Worm (Caenorhabditis elegans) whole organism, L2 larva: ENCODE data around the gene nhr-285.

Experiments used
- F13H6.1 ChIP-seq: sonication (generic microtip); optimal IDR thresholded peaks from 2 replicates; lab custom pipeline; 2016; ENCODE audit warnings: missing genetic modification characterization, missing compliant biosample characterization
- R02D3.7 ChIP-seq: fragments of 150-350 bp; optimal IDR thresholded peaks from 2 replicates; lab custom pipeline; 2014; ENCODE audit warnings: missing biosample characterization, missing genetic modification characterization
- ZK546.5 ChIP-seq: sonication (generic microtip); optimal IDR thresholded peaks from 2 replicates; lab custom pipeline; 2017; ENCODE audit warnings: missing biosample characterization, missing genetic modification characterization
- aly-2 ChIP-seq: fragments of 150-350 bp; optimal IDR thresholded peaks from 2 replicates; lab custom pipeline; 2014; ENCODE audit warnings: missing biosample characterization, missing genetic modification characterization
- blmp-1 ChIP-seq: sonication (generic microtip); optimal IDR thresholded peaks from 2 replicates; lab custom pipeline; 2017; ENCODE audit warnings: missing genetic modification characterization, mild to moderate bottlenecking, missing compliant biosample characterization, antibody characterized with exemption, moderate library complexity; ENCODE audit not compliant: insufficient read depth
- ceh-16 ChIP-seq: fragments of 150-350 bp; optimal IDR thresholded peaks from 2 replicates; lab custom pipeline; 2014; ENCODE audit warnings: missing biosample characterization, missing genetic modification characterization
- ceh-82 ChIP-seq: fragments of 150-350 bp; optimal IDR thresholded peaks from 2 replicates; lab custom pipeline; 2014; ENCODE audit warnings: missing biosample characterization, missing genetic modification characterization
- crh-2 ChIP-seq: sonication (generic microtip); optimal IDR thresholded peaks from 2 replicates; lab custom pipeline; 2017; ENCODE audit warnings: missing biosample characterization, missing genetic modification characterization
- dmd-4 ChIP-seq: sonication (generic microtip); optimal IDR thresholded peaks from 2 replicates; lab custom pipeline; 2017; ENCODE audit warnings: missing biosample characterization, missing genetic modification characterization
- egl-27 ChIP-seq: sonication (generic microtip); optimal IDR thresholded peaks from 3 replicates; lab custom pipeline; 2017; ENCODE audit warnings: missing biosample characterization, missing genetic modification reagents, missing genetic modification characterization
- elt-1 ChIP-seq: fragments of 150-350 bp; optimal IDR thresholded peaks from 2 replicates; lab custom pipeline; 2014; ENCODE audit warnings: missing biosample characterization, missing genetic modification characterization
- elt-3 ChIP-seq: sonication (generic microtip); optimal IDR thresholded peaks from 2 replicates; lab custom pipeline; 2017; ENCODE audit warnings: missing biosample characterization, missing genetic modification characterization
- fos-1 ChIP-seq: fragments of 150-350 bp; optimal IDR thresholded peaks from 2 replicates; lab custom pipeline; 2014; ENCODE audit warnings: missing biosample characterization, missing genetic modification characterization
- lin-11 ChIP-seq: fragments of 150-350 bp; sonication (generic microtip); optimal IDR thresholded peaks from 2 replicates; lab custom pipeline; 2014; ENCODE audit warnings: missing biosample characterization, missing genetic modification characterization, inconsistent platforms, mixed read lengths
- lin-13 ChIP-seq: fragments of 150-350 bp; optimal IDR thresholded peaks from 2 replicates; lab custom pipeline; 2014; ENCODE audit warnings: missing biosample characterization, missing genetic modification reagents, missing genetic modification characterization
- nhr-10 ChIP-seq: sonication (generic microtip); optimal IDR thresholded peaks from 2 replicates; lab custom pipeline; 2017; ENCODE audit warnings: missing biosample characterization, missing genetic modification characterization
- nhr-11 ChIP-seq: fragments of 150-350 bp; optimal IDR thresholded peaks from 2 replicates; lab custom pipeline; 2014; ENCODE audit warnings: missing biosample characterization, missing genetic modification characterization
- nhr-12 ChIP-seq: fragments of 150-350 bp; optimal IDR thresholded peaks from 2 replicates; lab custom pipeline; 2014; ENCODE audit warnings: missing biosample characterization, missing genetic modification characterization
- nhr-129 ChIP-seq: fragments of 150-350 bp; optimal IDR thresholded peaks from 2 replicates; lab custom pipeline; 2014; ENCODE audit warnings: missing biosample characterization, missing genetic modification characterization
- nhr-21 ChIP-seq: fragments of 150-350 bp; optimal IDR thresholded peaks from 2 replicates; lab custom pipeline; 2014; ENCODE audit warnings: missing biosample characterization, missing genetic modification characterization
- nhr-237 ChIP-seq: fragments of 150-350 bp; optimal IDR thresholded peaks from 2 replicates; lab custom pipeline; 2014; ENCODE audit warnings: missing biosample characterization, missing genetic modification characterization
- nhr-25 ChIP-seq: fragments of 150-350 bp; sonication (generic microtip); optimal IDR thresholded peaks from 3 replicates; lab custom pipeline; 2014; ENCODE audit warnings: missing biosample characterization, missing genetic modification characterization
- nhr-6 ChIP-seq: fragments of 150-350 bp; optimal IDR thresholded peaks from 2 replicates; lab custom pipeline; 2014; ENCODE audit warnings: missing biosample characterization, missing genetic modification characterization
- nhr-77 ChIP-seq: fragments of 150-350 bp; optimal IDR thresholded peaks from 2 replicates; lab custom pipeline; 2014; ENCODE audit warnings: missing biosample characterization, missing genetic modification characterization
- sem-4 ChIP-seq: fragments of 150-350 bp; optimal IDR thresholded peaks from 2 replicates; lab custom pipeline; 2014; ENCODE audit warnings: missing biosample characterization, missing genetic modification reagents, missing genetic modification characterization
- skn-1 ChIP-seq: sonication (generic microtip); optimal IDR thresholded peaks from 2 replicates; lab custom pipeline; 2017; ENCODE audit warnings: missing biosample characterization, missing genetic modification characterization
- sma-3 ChIP-seq: sonication (generic microtip); optimal IDR thresholded peaks from 2 replicates; lab custom pipeline; 2016; ENCODE audit warnings: missing genetic modification reagents, missing genetic modification characterization, missing compliant biosample characterization
- snpc-4 ChIP-seq: fragments of 150-350 bp; optimal IDR thresholded peaks from 2 replicates; lab custom pipeline; 2014; ENCODE audit warnings: missing biosample characterization, missing genetic modification characterization
- unc-39 ChIP-seq: fragments of 150-350 bp; optimal IDR thresholded peaks from 2 replicates; lab custom pipeline; 2014; ENCODE audit warnings: missing biosample characterization, missing genetic modification characterization
- unc-55 ChIP-seq: fragments of 150-350 bp; sonication (generic microtip); optimal IDR thresholded peaks from 3 replicates; lab custom pipeline; 2014; ENCODE audit warnings: missing biosample characterization, missing genetic modification reagents, missing genetic modification characterization
- unc-62 ChIP-seq: fragments of 150-350 bp; optimal IDR thresholded peaks from 2 replicates; lab custom pipeline; 2014; ENCODE audit warnings: missing biosample characterization, missing genetic modification reagents, missing genetic modification characterization
- zag-1 ChIP-seq: fragments of 150-350 bp; optimal IDR thresholded peaks from 2 replicates; lab custom pipeline; 2014; ENCODE audit warnings: missing biosample characterization, missing genetic modification characterization
- ztf-1 ChIP-seq: fragments of 200-800 bp; sonication (Bioruptor generic); conservative IDR thresholded peaks from 2 replicates; pipeline ENCODE4 v1.3.6; 2022; ENCODE audit warnings: missing genetic modification characterization, missing compliant biosample characterization
- ztf-11 ChIP-seq: sonication (generic microtip); optimal IDR thresholded peaks from 2 replicates; lab custom pipeline; 2017; ENCODE audit warnings: missing biosample characterization, missing genetic modification characterization
- ztf-4 ChIP-seq: fragments of 150-350 bp; optimal IDR thresholded peaks from 2 replicates; lab custom pipeline; 2014; ENCODE audit warnings: missing biosample characterization, missing genetic modification characterization

The nhr-285 gene

DNA sequence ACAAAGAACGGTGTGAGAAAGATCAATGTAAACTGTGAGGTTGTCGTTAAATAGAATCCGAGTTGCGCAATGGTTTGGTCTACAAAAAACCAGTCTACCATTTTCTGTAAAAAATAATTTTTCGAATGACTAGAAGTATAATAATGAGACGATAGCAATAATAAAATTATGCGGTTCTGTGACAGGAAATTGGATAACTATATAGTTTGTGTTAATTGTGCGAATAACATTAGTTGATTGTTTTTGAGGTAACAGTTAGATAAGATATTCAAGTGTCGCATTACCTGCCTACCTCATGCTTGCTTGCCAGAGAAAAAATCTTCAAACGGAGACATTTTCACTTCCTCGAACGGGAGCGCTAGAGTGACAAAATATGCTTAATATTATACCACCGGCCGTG lies 37.2 kb downstream of the nhr-285 start, which contains the start of gene str-18:
TSS of gene str-18 (minus strand) at position 101 of the 400 bp plus-strand sequence.
- no peak for TF ChIP-seq nhr-6 (tag; lab: Kevin White, UChicago)
- TF ChIP-seq sma-3 (GFP tag; lab: Kevin White, UChicago): no peak
- TF ChIP-seq unc-55 (GFP tag; lab: Kevin White, UChicago): no peak
- no peak for TF ChIP-seq ZK546.5 (tag; lab: Kevin White, UChicago)
- TF ChIP-seq F13H6.1: no peak
- no peak for TF ChIP-seq egl-27 (tag; lab: Kevin White, UChicago)
- TF ChIP-seq nhr-129 (tag; lab: Kevin White, UChicago): no peak
- TF ChIP-seq unc-39: no peak
- TF ChIP-seq aly-2: no peak
- no peak for TF ChIP-seq nhr-12
- no peak for TF ChIP-seq nhr-25
- no peak for TF ChIP-seq sem-4 (tag; lab: Kevin White, UChicago)
- no peak for TF ChIP-seq lin-13 (GFP tag; lab: Kevin White, UChicago)
- no peak for TF ChIP-seq nhr-10 (tag; lab: Kevin White, UChicago)
- TF ChIP-seq zag-1 (tag; lab: Kevin White, UChicago): no peak
- TF ChIP-seq ztf-11 (tag; lab: Kevin White, UChicago): no peak
- no peak for TF ChIP-seq fos-1
- TF ChIP-seq ceh-82 (tag; lab: Kevin White, UChicago): no peak
- no peak for TF ChIP-seq nhr-11 (tag; lab: Kevin White, UChicago)
- no peak for TF ChIP-seq nhr-237

DNA sequence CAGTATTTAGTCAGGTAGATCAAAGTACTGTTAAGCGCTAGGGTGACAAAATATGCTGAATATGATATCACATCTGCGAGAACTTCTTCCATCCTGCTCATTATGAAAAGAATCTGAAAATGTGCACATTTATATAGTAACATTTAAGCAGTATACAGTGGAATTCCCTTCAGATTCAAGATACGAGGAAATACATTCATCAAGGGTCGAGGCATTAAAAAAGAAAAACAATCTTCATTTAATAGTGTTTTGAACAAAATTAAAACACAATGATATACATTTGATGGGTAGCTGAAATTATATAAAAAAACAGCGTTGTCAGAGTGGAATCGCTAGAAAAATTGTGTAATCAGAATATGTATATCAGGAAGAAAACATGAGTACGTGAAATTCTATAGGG lies 43.3 kb downstream of the nhr-285 start, which contains the start of gene str-27:
TSS of gene str-27 (minus strand) at position 101 of the 400 bp plus-strand sequence.
- TF ChIP-seq crh-2 (tag; lab: Kevin White, UChicago) (no peak), ztf-11 (tag; lab: Kevin White, UChicago) (no peak)

DNA sequence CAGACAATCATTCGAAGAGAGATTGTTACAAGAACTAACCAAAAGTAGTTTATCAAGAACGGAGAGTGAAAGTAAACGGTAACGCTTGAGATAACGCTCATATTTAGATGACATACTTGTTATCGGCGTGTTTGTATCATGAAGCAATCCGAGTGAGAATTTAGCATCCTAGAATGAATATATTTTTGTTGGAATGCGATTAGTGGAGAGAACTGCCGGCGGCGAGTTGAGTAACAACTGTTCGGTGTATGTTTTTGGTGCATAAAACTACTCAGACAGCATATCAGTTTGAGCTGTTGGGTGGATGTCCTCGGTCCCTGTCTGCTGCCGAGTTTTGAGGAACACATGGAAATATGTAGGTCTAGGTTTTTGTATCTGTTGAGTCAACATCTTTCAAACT lies 45.5 kb downstream of the nhr-285 start, which contains the start of gene T23D5.3:
TSS of gene T23D5.3 (minus strand) at position 101 of the 400 bp plus-strand sequence.
- TF ChIP-seq ztf-1 (GFP tag; lab: Robert Waterston, UW) (no peak), snpc-4 (tag; lab: Kevin White, UChicago) (no peak), fos-1 (no peak), ztf-4 (tag; lab: Kevin White, UChicago) (no peak), blmp-1 (tag; lab: Kevin White, UChicago) (no peak), elt-1 (no peak), sem-4 (tag; lab: Kevin White, UChicago) (no peak), ceh-16 (tag; lab: Kevin White, UChicago) (no peak), F13H6.1 (no peak), crh-2 (tag; lab: Kevin White, UChicago) (no peak), ceh-82 (tag; lab: Kevin White, UChicago) (no peak), skn-1 (tag; lab: Kevin White, UChicago) (no peak), nhr-12 (no peak), nhr-21 (tag; lab: Kevin White, UChicago) (no peak), dmd-4 (tag; lab: Kevin White, UChicago) (no peak), unc-55 (GFP tag; lab: Kevin White, UChicago) (no peak), nhr-129 (tag; lab: Kevin White, UChicago) (no peak)

DNA sequence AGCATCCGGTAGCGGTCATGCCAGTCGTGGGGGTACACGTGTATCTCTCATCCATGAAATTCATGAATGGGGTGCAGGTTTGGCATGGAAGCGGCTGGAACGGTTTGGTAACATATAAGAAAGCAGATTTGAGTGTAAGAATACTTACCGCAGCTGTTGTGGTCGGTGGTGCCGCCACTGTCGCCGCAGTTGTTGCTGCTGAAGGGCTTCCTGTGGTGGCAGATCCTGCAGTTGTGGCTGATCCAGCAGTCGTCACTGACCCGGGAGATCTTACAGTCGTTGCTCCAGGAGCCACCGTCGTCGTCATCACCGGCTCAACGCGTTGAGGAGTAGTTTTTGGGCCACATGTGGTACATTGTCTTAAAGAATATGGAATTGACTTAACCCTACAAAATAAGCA lies 46.0 kb downstream of the nhr-285 start:
- TF ChIP-seq nhr-21 (tag; lab: Kevin White, UChicago) (no peak), lin-11 (no peak), elt-3 (no peak), elt-1 (no peak), unc-62 (GFP tag; lab: Kevin White, UChicago) (no peak), nhr-25 (no peak), R02D3.7 (no peak), F13H6.1 (no peak), nhr-12 (no peak), ztf-1 (GFP tag; lab: Robert Waterston, UW) (no peak), sma-3 (GFP tag; lab: Kevin White, UChicago) (no peak), nhr-77 (tag; lab: Kevin White, UChicago) (no peak), snpc-4 (tag; lab: Kevin White, UChicago) (no peak)

DNA sequence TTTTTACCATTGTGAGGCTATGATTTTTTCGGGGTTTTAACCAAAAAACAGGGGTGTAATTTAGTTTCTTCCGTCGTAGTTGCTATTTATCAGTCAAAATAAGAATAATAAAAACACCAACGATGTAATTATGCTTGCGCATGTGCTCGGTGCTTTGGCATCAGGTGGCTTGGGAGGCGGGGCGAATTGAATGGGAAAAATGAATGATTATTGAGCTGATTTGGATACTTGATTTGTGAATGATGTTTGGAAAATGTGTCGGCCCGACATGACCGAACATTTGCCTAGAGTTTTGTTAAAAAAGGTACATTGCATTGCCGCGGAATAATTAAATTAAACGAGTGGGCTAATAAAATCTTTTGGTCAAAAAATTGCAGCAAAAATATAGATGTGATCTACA lies 46.8 kb downstream of the nhr-285 start, which contains the start of gene str-38:
TSS of gene str-38 (minus strand) at position 101 of the 400 bp plus-strand sequence.
- TF ChIP-seq unc-55 (GFP tag; lab: Kevin White, UChicago): no peak
- TF ChIP-seq, all 48 proteins: peak for 0
